Worm (Caenorhabditis elegans) whole organism, L1 larva: ENCODE data around the gene W03C9.1.

Experiments
- C04F5.9 ChIP-seq: sonication (generic microtip); optimal IDR thresholded peaks from 2 replicates; lab custom pipeline; 2016; ENCODE audit warnings: missing genetic modification characterization, missing compliant biosample characterization
- C16A3.4 ChIP-seq: fragments of 150-350 bp; optimal IDR thresholded peaks from 2 replicates; lab custom pipeline; 2014; ENCODE audit warnings: missing biosample characterization, missing genetic modification characterization
- C34B4.2 ChIP-seq: sonication (generic microtip); optimal IDR thresholded peaks from 2 replicates; lab custom pipeline; 2017; ENCODE audit warnings: mild to moderate bottlenecking, missing genetic modification characterization, missing compliant biosample characterization
- F16B12.6 ChIP-seq: fragments of 150-350 bp; optimal IDR thresholded peaks from 2 replicates; lab custom pipeline; 2014; ENCODE audit warnings: missing biosample characterization, missing genetic modification characterization
- alr-1 ChIP-seq: fragments of 200-800 bp; sonication (Bioruptor generic); optimal IDR thresholded peaks from 2 replicates; lab custom pipeline; 2018; ENCODE audit warnings: borderline replicate concordance, mild to moderate bottlenecking, missing genetic modification characterization, missing compliant biosample characterization
- ama-1 ChIP-seq: fragments of 150-350 bp; optimal IDR thresholded peaks from 2 replicates; lab custom pipeline; 2014
- ceh-8 ChIP-seq: fragments of 200-800 bp; sonication (Bioruptor generic); optimal IDR thresholded peaks from 2 replicates; lab custom pipeline; 2018; ENCODE audit warnings: mild to moderate bottlenecking, missing genetic modification characterization, moderate library complexity, missing compliant biosample characterization
- ceh-82 ChIP-seq, 3 experiments: fragments of 150-350 bp in 1 of 3; sonication (generic microtip) in 2 of 3; optimal IDR thresholded peaks; 2 replicates each; lab custom pipeline; 2014 to 2017; ENCODE audit warnings: missing biosample characterization in 3 of 3, missing genetic modification characterization in 3 of 3
- ceh-88 ChIP-seq: fragments of 200-800 bp; sonication (Bioruptor generic); IDR thresholded peaks from 2 replicates; pipeline ENCODE4 v1.3.6; 2022; ENCODE audit warnings: missing genetic modification characterization, missing compliant biosample characterization
- dpl-1 ChIP-seq, 3 experiments: fragments of 150-350 bp in 2 of 3; sonication (generic microtip) in 1 of 3; optimal IDR thresholded peaks; 2 replicates each; lab custom pipeline; 2014 to 2017; ENCODE audit warnings: missing biosample characterization in 3 of 3, missing genetic modification characterization in 3 of 3, missing genetic modification reagents in 3 of 3
- efl-1 ChIP-seq, 4 experiments: fragments of 150-350 bp; optimal IDR thresholded peaks in 3 of 4; peaks in 1 of 4; 1 replicate in 1 of 4; 2 replicates in 3 of 4; lab custom pipeline; 2014; ENCODE audit warnings: missing biosample characterization in 2 of 4, missing genetic modification characterization in 2 of 4, missing genetic modification reagents in 2 of 4
- egl-13 ChIP-seq: sonication (generic microtip); optimal IDR thresholded peaks from 2 replicates; lab custom pipeline; 2016; ENCODE audit warnings: missing genotype, missing genetic modification reagents, missing genetic modification characterization, missing compliant biosample characterization
- elt-2 ChIP-seq: sonication (generic microtip); optimal IDR thresholded peaks from 2 replicates; lab custom pipeline; 2016; ENCODE audit warnings: missing genetic modification characterization, mild to moderate bottlenecking, inconsistent platforms, missing compliant biosample characterization, missing genetic modification reagents
- elt-3 ChIP-seq, 6 experiments: fragments of 150-350 bp in 1 of 6; sonication (generic microtip); optimal IDR thresholded peaks; 2 replicates each; lab custom pipeline; 2017 to 2018; ENCODE audit warnings: missing biosample characterization in 6 of 6, missing genetic modification characterization in 6 of 6, inconsistent platforms in 1 of 6
- fos-1 ChIP-seq: fragments of 150-350 bp; optimal IDR thresholded peaks from 2 replicates; lab custom pipeline; 2014; ENCODE audit warnings: missing biosample characterization, missing genetic modification characterization
- grh-1 ChIP-seq: fragments of 200-800 bp; sonication (Bioruptor generic); IDR thresholded peaks from 2 replicates; pipeline ENCODE4 v1.3.6; 2022; ENCODE audit warnings: missing genetic modification reagents, missing genetic modification characterization, missing compliant biosample characterization
- hlh-4 ChIP-seq: sonication (generic microtip); optimal IDR thresholded peaks from 2 replicates; lab custom pipeline; 2016; ENCODE audit warnings: mild to moderate bottlenecking, missing genetic modification characterization, missing compliant biosample characterization
- hpl-2 ChIP-seq: fragments of 150-350 bp; optimal IDR thresholded peaks from 2 replicates; lab custom pipeline; 2014; ENCODE audit warnings: missing biosample characterization, missing genetic modification reagents, missing genetic modification characterization
- irx-1 ChIP-seq: sonication (generic microtip); optimal IDR thresholded peaks from 2 replicates; lab custom pipeline; 2016; ENCODE audit warnings: missing genetic modification characterization, missing compliant biosample characterization
- isw-1 ChIP-seq: fragments of 200-800 bp; sonication (Bioruptor generic); IDR thresholded peaks from 2 replicates; pipeline ENCODE4 v1.3.6; 2022; ENCODE audit warnings: missing genetic modification characterization, missing compliant biosample characterization
- jun-1 ChIP-seq: fragments of 150-350 bp; optimal IDR thresholded peaks from 2 replicates; lab custom pipeline; 2014; ENCODE audit warnings: missing biosample characterization, missing genetic modification reagents, missing genetic modification characterization
- lin-15B ChIP-seq: fragments of 150-350 bp; sonication (generic microtip); optimal IDR thresholded peaks from 3 replicates; lab custom pipeline; 2014; ENCODE audit warnings: missing biosample characterization, missing genetic modification characterization
- lin-35 ChIP-seq, 2 experiments: fragments of 150-350 bp; optimal IDR thresholded peaks; 2 replicates each; lab custom pipeline; 2014; ENCODE audit warnings: missing biosample characterization in 2 of 2, missing genetic modification characterization in 2 of 2, missing genetic modification reagents in 2 of 2
- lin-39 ChIP-seq: fragments of 150-350 bp; optimal IDR thresholded peaks from 2 replicates; lab custom pipeline; 2014; ENCODE audit warnings: missing biosample characterization, missing genetic modification reagents, missing genetic modification characterization
- lir-3 ChIP-seq: sonication (generic microtip); optimal IDR thresholded peaks from 2 replicates; lab custom pipeline; 2016; ENCODE audit warnings: mild to moderate bottlenecking, missing genetic modification characterization, moderate library complexity, missing compliant biosample characterization; ENCODE audit not compliant: poor library complexity
- lsy-2 ChIP-seq, 2 experiments: fragments of 150-350 bp; optimal IDR thresholded peaks; 2 replicates each; lab custom pipeline; 2014; ENCODE audit warnings: missing biosample characterization in 2 of 2, missing genetic modification characterization in 2 of 2
- mab-9 ChIP-seq: fragments of 200-800 bp; sonication (Bioruptor generic); IDR thresholded peaks from 2 replicates; pipeline ENCODE4 v1.3.6; 2022; ENCODE audit warnings: missing genetic modification reagents, missing genetic modification characterization, missing compliant biosample characterization
- mdl-1 ChIP-seq, 2 experiments: fragments of 150-350 bp; optimal IDR thresholded peaks; 2 replicates each; lab custom pipeline; 2014 to 2017; ENCODE audit warnings: missing biosample characterization in 2 of 2, missing genetic modification characterization in 2 of 2, inconsistent platforms in 1 of 2
- mef-2 ChIP-seq: fragments of 150-350 bp; optimal IDR thresholded peaks from 2 replicates; lab custom pipeline; 2014; ENCODE audit warnings: missing biosample characterization, missing genetic modification characterization
- mep-1 ChIP-seq: fragments of 150-350 bp; optimal IDR thresholded peaks from 2 replicates; lab custom pipeline; 2014; ENCODE audit warnings: missing biosample characterization, missing genetic modification characterization
- nhr-19 ChIP-seq: fragments of 200-800 bp; sonication (Bioruptor generic); conservative IDR thresholded peaks from 2 replicates; pipeline ENCODE4 v1.3.6; 2022; ENCODE audit warnings: missing genetic modification characterization, missing compliant biosample characterization
- nhr-20 ChIP-seq: sonication (generic microtip); optimal IDR thresholded peaks from 2 replicates; lab custom pipeline; 2016; ENCODE audit warnings: mild to moderate bottlenecking, missing genetic modification characterization, missing compliant biosample characterization
- nhr-237 ChIP-seq: fragments of 150-350 bp; optimal IDR thresholded peaks from 2 replicates; lab custom pipeline; 2014; ENCODE audit warnings: missing biosample characterization, missing genetic modification characterization
- nhr-76 ChIP-seq: sonication (generic microtip); optimal IDR thresholded peaks from 2 replicates; lab custom pipeline; 2017; ENCODE audit warnings: missing biosample characterization, missing genetic modification characterization
- nhr-84 ChIP-seq: sonication (generic microtip); optimal IDR thresholded peaks from 2 replicates; lab custom pipeline; 2017; ENCODE audit warnings: missing biosample characterization, missing genetic modification characterization
- nhr-85 ChIP-seq: sonication (generic microtip); peaks from one replicate; lab custom pipeline; 2016; ENCODE audit warnings: missing genetic modification characterization, inconsistent platforms, missing compliant biosample characterization
- nhr-90 ChIP-seq: sonication (generic microtip); optimal IDR thresholded peaks from 2 replicates; lab custom pipeline; 2016; ENCODE audit warnings: mild to moderate bottlenecking, missing genetic modification characterization, missing compliant biosample characterization; ENCODE audit not compliant: poor library complexity
- pax-3 ChIP-seq: fragments of 200-800 bp; sonication (Bioruptor generic); optimal IDR thresholded peaks from 2 replicates; lab custom pipeline; 2018; ENCODE audit warnings: mild to moderate bottlenecking, missing genetic modification characterization, moderate library complexity, missing compliant biosample characterization
- rnt-1 ChIP-seq: sonication (generic microtip); optimal IDR thresholded peaks from 2 replicates; lab custom pipeline; 2016; ENCODE audit warnings: mild to moderate bottlenecking, missing genetic modification characterization, moderate library complexity, missing compliant biosample characterization
- skn-1 ChIP-seq: fragments of 150-350 bp; optimal IDR thresholded peaks from 2 replicates; lab custom pipeline; 2014; ENCODE audit warnings: missing biosample characterization, missing genetic modification characterization
- snpc-4 ChIP-seq: fragments of 150-350 bp; optimal IDR thresholded peaks from 2 replicates; lab custom pipeline; 2014; ENCODE audit warnings: missing biosample characterization, missing genetic modification characterization
- snu-23 ChIP-seq: sonication (generic microtip); optimal IDR thresholded peaks from 2 replicates; lab custom pipeline; 2016; ENCODE audit warnings: missing genetic modification characterization, missing compliant biosample characterization
- sptf-1 ChIP-seq: fragments of 150-350 bp; optimal IDR thresholded peaks from 2 replicates; lab custom pipeline; 2014; ENCODE audit warnings: missing biosample characterization, missing genetic modification characterization
- sup-37 ChIP-seq: fragments of 200-800 bp; sonication (Bioruptor generic); optimal IDR thresholded peaks from 2 replicates; lab custom pipeline; 2018; ENCODE audit warnings: mild to moderate bottlenecking, missing genetic modification characterization, missing compliant biosample characterization
- tlp-1 ChIP-seq: fragments of 150-350 bp; optimal IDR thresholded peaks from 2 replicates; lab custom pipeline; 2014; ENCODE audit warnings: missing biosample characterization, missing genetic modification characterization
- unc-130 ChIP-seq: fragments of 150-350 bp; optimal IDR thresholded peaks from 2 replicates; lab custom pipeline; 2017; ENCODE audit warnings: missing biosample characterization, missing genetic modification characterization, inconsistent platforms
- unc-30 ChIP-seq: sonication (generic microtip); optimal IDR thresholded peaks from 2 replicates; lab custom pipeline; 2017; ENCODE audit warnings: missing biosample characterization, missing genetic modification characterization
- unc-62 ChIP-seq: fragments of 150-350 bp; optimal IDR thresholded peaks from 2 replicates; lab custom pipeline; 2014; ENCODE audit warnings: missing biosample characterization, missing genetic modification reagents, missing genetic modification characterization
- unc-86 ChIP-seq: sonication (generic microtip); optimal IDR thresholded peaks from 2 replicates; lab custom pipeline; 2016; ENCODE audit warnings: missing genetic modification characterization, missing compliant biosample characterization
- unc-98 ChIP-seq: fragments of 200-800 bp; sonication (Bioruptor generic); IDR thresholded peaks from 2 replicates; pipeline ENCODE4 v1.3.6; 2022; ENCODE audit warnings: missing genetic modification characterization, missing compliant biosample characterization
- zag-1 ChIP-seq: fragments of 150-350 bp; optimal IDR thresholded peaks from 2 replicates; lab custom pipeline; 2014; ENCODE audit warnings: missing biosample characterization, missing genetic modification characterization

Gene W03C9.1

DNA sequence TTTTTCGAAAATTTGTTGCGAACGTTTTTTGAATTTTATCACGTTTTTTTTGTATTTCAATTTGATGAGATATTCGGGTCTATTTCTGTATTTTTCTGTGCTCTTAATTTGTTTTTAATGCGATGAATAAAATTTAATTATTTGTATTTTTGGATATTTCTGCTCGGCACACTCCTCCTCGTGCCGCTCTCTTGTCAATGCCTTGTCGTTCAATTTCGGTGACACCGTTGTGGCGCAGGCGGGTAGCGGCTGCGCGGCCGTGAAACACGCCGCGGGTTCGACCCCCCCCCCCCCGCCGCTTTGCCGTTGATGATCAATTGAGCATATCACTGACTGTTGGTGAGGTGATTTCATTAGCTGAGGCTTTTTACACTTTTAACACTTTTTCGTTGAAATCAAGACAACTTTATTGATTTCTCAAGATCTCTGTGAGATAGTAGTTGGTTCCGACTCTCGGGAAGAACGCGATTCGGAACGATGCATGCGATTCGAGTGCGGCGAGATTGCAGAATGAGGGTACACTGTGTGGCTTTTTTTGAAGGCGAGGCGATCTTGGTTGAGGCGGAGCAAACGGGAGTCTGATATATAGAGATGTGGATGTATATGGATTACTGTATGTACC is 1.2 kb downstream of the W03C9.1 start:
- peak; percentile 69 for TF ChIP-seq mep-1 (tag; lab: Kevin White, UChicago)
- TF ChIP-seq nhr-76: no peak
- peak; percentile 65 for TF ChIP-seq irx-1
- peak; percentile 82 for TF ChIP-seq rnt-1 (tag; lab: Kevin White, UChicago)
- TF ChIP-seq lin-35 (GFP tag; optimal IDR thresholded peaks at IDR 0.05; lab: Kevin White, UChicago): peak; percentile 21 to 59
- no peak for TF ChIP-seq sptf-1 (tag; lab: Kevin White, UChicago)
- no peak for TF ChIP-seq unc-30 (tag; lab: Kevin White, UChicago)
- peak; percentile 5 for TF ChIP-seq elt-2 (tag; lab: Kevin White, UChicago)
- TF ChIP-seq nhr-84 (tag; lab: Kevin White, UChicago): no peak
- TF ChIP-seq C34B4.2 (tag; lab: Kevin White, UChicago): no peak
- peak; percentile 68 for TF ChIP-seq nhr-85 (tag; lab: Kevin White, UChicago)
- peak; percentile 39; the same call in 1 of the 2 replicates for TF ChIP-seq mab-9
- TF ChIP-seq unc-130 (tag; lab: Kevin White, UChicago): peak; percentile 60
- peak; percentile 30 for TF ChIP-seq snpc-4 (tag; lab: Kevin White, UChicago)
- peak; percentile 56 for TF ChIP-seq nhr-20 (tag; lab: Kevin White, UChicago)
- TF ChIP-seq lin-39 (tag; lab: Kevin White, UChicago): peak; percentile 22
- peak; percentile 14 for TF ChIP-seq mef-2 (tag; lab: Kevin White, UChicago)
- peak; percentile 65 to 76 (median 68) for TF ChIP-seq ceh-82 (tag; optimal IDR thresholded peaks at IDR 0.05; lab: Kevin White, UChicago)
- TF ChIP-seq ceh-88: peak; percentile 45; the same call in 1 of the 2 replicates
- no peak for TF ChIP-seq zag-1
- no peak for TF ChIP-seq tlp-1
- TF ChIP-seq lsy-2 (tag; optimal IDR thresholded peaks at IDR 0.05; lab: Kevin White, UChicago): peak; percentile 53 to 59
- TF ChIP-seq nhr-90 (tag; lab: Kevin White, UChicago): peak; percentile 71
- no peak for TF ChIP-seq hlh-4
- TF ChIP-seq unc-98 (GFP tag; lab: Robert Waterston, UW): 0 out of 2 replicates have a peak, but pooled peaks have one; percentile 21
- TF ChIP-seq C04F5.9 (tag; lab: Kevin White, UChicago): peak; percentile 20
- no peak for TF ChIP-seq nhr-237
- peak; percentile 64 for TF ChIP-seq jun-1 (tag; lab: Kevin White, UChicago)
- no peak for TF ChIP-seq alr-1 (tag; lab: Kevin White, UChicago)
- TF ChIP-seq isw-1 (GFP tag; lab: Robert Waterston, UW): no peak
- TF ChIP-seq lin-15B (tag; lab: Kevin White, UChicago): peak; percentile 24
- TF ChIP-seq ceh-8 (GFP tag; lab: Kevin White, UChicago): peak; percentile 85
- no peak for TF ChIP-seq ama-1 (lab: Kevin White, UChicago)
- TF ChIP-seq dpl-1 (GFP tag; optimal IDR thresholded peaks at IDR 0.05; lab: Kevin White, UChicago): peak; percentile 1 to 17 (median 3)
- no peak for TF ChIP-seq unc-62
- TF ChIP-seq fos-1 (tag; lab: Kevin White, UChicago): peak; percentile 43
- TF ChIP-seq C16A3.4 (tag; lab: Kevin White, UChicago): peak; percentile 53
- peak; percentile 56 for TF ChIP-seq skn-1
- peak; percentile 46; the same call in 1 of the 2 replicates for TF ChIP-seq grh-1 (GFP tag; lab: Robert Waterston, UW)
- TF ChIP-seq lir-3 (tag; lab: Kevin White, UChicago): peak; percentile 59
- TF ChIP-seq egl-13 (tag; lab: Kevin White, UChicago): peak; percentile 76
- TF ChIP-seq nhr-19 (GFP tag; lab: Robert Waterston, UW): peak; percentile 77
- TF ChIP-seq efl-1 (optimal IDR thresholded peaks at IDR 0.05; lab: Kevin White, UChicago): peak; percentile 26 to 49
- TF ChIP-seq efl-1 (GFP tag; optimal IDR thresholded peaks at IDR 0.05 in 1 of 2; lab: Kevin White, UChicago): peak; percentile 46 to 92
- TF ChIP-seq pax-3 (tag; lab: Kevin White, UChicago): peak; percentile 73
- TF ChIP-seq F16B12.6 (tag; lab: Kevin White, UChicago): peak; percentile 45
- TF ChIP-seq snu-23 (GFP tag; lab: Kevin White, UChicago): peak; percentile 73
- TF ChIP-seq mdl-1 (tag; optimal IDR thresholded peaks at IDR 0.05; lab: Kevin White, UChicago): peak in 1 of 2 experiments; percentile 2
- peak; percentile 44 for TF ChIP-seq unc-86 (tag; lab: Kevin White, UChicago)
- peak in 2 of 6 experiments; percentile 5 to 21 for TF ChIP-seq elt-3 (tag; optimal IDR thresholded peaks at IDR 0.05; lab: Kevin White, UChicago)
- no peak for TF ChIP-seq hpl-2
- TF ChIP-seq sup-37 (GFP tag; lab: Kevin White, UChicago): peak; percentile 63
